Fruit fly (Drosophila melanogaster) whole organism, embryonic: ENCODE measurements around the gene Doc2.

Experiments used
- Asciz ChIP-seq: fragments of 200-800 bp; sonication (Bioruptor generic); optimal IDR thresholded peaks from 2 replicates; lab custom pipeline; 2017; ENCODE audit warnings: missing biosample characterization, mild to moderate bottlenecking, missing genetic modification characterization, missing genetic modification reagents
- Atf6 ChIP-seq: fragments of 200-800 bp; sonication (Bioruptor generic); IDR thresholded peaks from 2 replicates; pipeline ENCODE4 v1.3.6; 2022; ENCODE audit warnings: missing biosample characterization, missing genetic modification characterization
- B-H1 ChIP-seq: fragments of 200-800 bp; sonication (Bioruptor generic); IDR thresholded peaks from 3 replicates; pipeline ENCODE4 v1.3.6; 2022; ENCODE audit warnings: missing biosample characterization, missing genetic modification characterization
- Blimp-1 ChIP-seq: fragments of 200-800 bp; sonication (Bioruptor generic); optimal IDR thresholded peaks from 3 replicates; lab custom pipeline; 2018; ENCODE audit warnings: missing biosample characterization, missing genetic modification characterization, mild to moderate bottlenecking, moderate library complexity, missing genetic modification reagents
- CG11723 ChIP-seq: fragments of 200-800 bp; sonication (Bioruptor generic); optimal IDR thresholded peaks from 2 replicates; lab custom pipeline; 2017; ENCODE audit warnings: missing biosample characterization, mild to moderate bottlenecking, missing genetic modification characterization
- CG12236 ChIP-seq: fragments of 200-800 bp; sonication (Bioruptor generic); optimal IDR thresholded peaks from 2 replicates; lab custom pipeline; 2016; ENCODE audit warnings: missing biosample characterization, missing genetic modification characterization
- CG13624 ChIP-seq: fragments of 200-800 bp; sonication (Bioruptor generic); optimal IDR thresholded peaks from 2 replicates; lab custom pipeline; 2016; ENCODE audit warnings: missing biosample characterization, missing genetic modification characterization
- CG15514 ChIP-seq: fragments of 200-800 bp; sonication (Bioruptor generic); optimal IDR thresholded peaks from 3 replicates; lab custom pipeline; 2017; ENCODE audit warnings: missing biosample characterization, missing genetic modification characterization, mild to moderate bottlenecking, moderate library complexity, missing genetic modification reagents
- CG16813 ChIP-seq: fragments of 200-800 bp; sonication (Bioruptor generic); IDR thresholded peaks from 3 replicates; pipeline ENCODE4 v1.3.6; 2022; ENCODE audit warnings: missing biosample characterization, missing genetic modification characterization; ENCODE audit not compliant: partially characterized antibody
- CG16815 ChIP-seq: fragments of 200-800 bp; sonication (Bioruptor generic); optimal IDR thresholded peaks from 3 replicates; lab custom pipeline; 2017; ENCODE audit warnings: missing biosample characterization, mild to moderate bottlenecking, missing genetic modification characterization
- CG16863 ChIP-seq: fragments of 200-800 bp; sonication (Bioruptor generic); optimal IDR thresholded peaks from 3 replicates; lab custom pipeline; 2016; ENCODE audit warnings: missing biosample characterization, missing genetic modification characterization
- CG17186 ChIP-seq: fragments of 200-800 bp; sonication (Bioruptor generic); optimal IDR thresholded peaks from 3 replicates; lab custom pipeline; 2017; ENCODE audit warnings: missing biosample characterization, missing genetic modification reagents, missing genetic modification characterization
- CG17612 ChIP-seq: fragments of 200-800 bp; sonication (Bioruptor generic); IDR thresholded peaks from 2 replicates; pipeline ENCODE4 v1.3.6; 2022; ENCODE audit warnings: missing biosample characterization, missing genetic modification characterization
- CG3847 ChIP-seq: fragments of 200-800 bp; sonication (Bioruptor generic); IDR thresholded peaks from 2 replicates; pipeline ENCODE4 v1.3.6; 2022; ENCODE audit warnings: missing biosample characterization, missing genetic modification characterization
- CG42726 ChIP-seq: fragments of 200-800 bp; sonication (Bioruptor generic); IDR thresholded peaks from 2 replicates; pipeline ENCODE4 v1.3.6; 2022; ENCODE audit warnings: missing biosample characterization, missing genetic modification characterization; ENCODE audit not compliant: partially characterized antibody
- CG6254 ChIP-seq: fragments of 200-800 bp; sonication (Bioruptor generic); optimal IDR thresholded peaks from 3 replicates; lab custom pipeline; 2017; ENCODE audit warnings: mild to moderate bottlenecking, missing biosample characterization, missing genetic modification reagents, missing genetic modification characterization
- CG6854 ChIP-seq: fragments of 200-800 bp; sonication (Bioruptor generic); optimal IDR thresholded peaks from 3 replicates; lab custom pipeline; 2017; ENCODE audit warnings: missing biosample characterization, mild to moderate bottlenecking, missing genetic modification characterization
- CG7372 ChIP-seq: fragments of 200-800 bp; sonication (Bioruptor generic); IDR thresholded peaks from 2 replicates; pipeline ENCODE4 v1.3.6; 2022; ENCODE audit warnings: missing biosample characterization, missing genetic modification characterization
- CG7839 ChIP-seq: fragments of 200-800 bp; sonication (Bioruptor generic); optimal IDR thresholded peaks from 3 replicates; lab custom pipeline; 2018; ENCODE audit warnings: missing biosample characterization, mild to moderate bottlenecking, missing genetic modification characterization, moderate library complexity
- CG7987 ChIP-seq: fragments of 200-800 bp; sonication (Bioruptor generic); optimal IDR thresholded peaks from 2 replicates; lab custom pipeline; 2018; ENCODE audit warnings: missing biosample characterization, mild to moderate bottlenecking, missing genetic modification characterization, moderate library complexity
- CG8359 ChIP-seq: fragments of 200-800 bp; sonication (Bioruptor generic); optimal IDR thresholded peaks from 2 replicates; lab custom pipeline; 2017; ENCODE audit warnings: missing biosample characterization, mild to moderate bottlenecking, missing genetic modification characterization, borderline replicate concordance
- CG9215 ChIP-seq: fragments of 200-800 bp; sonication (Bioruptor generic); IDR thresholded peaks from 2 replicates; pipeline ENCODE4 v1.3.6; 2022; ENCODE audit warnings: missing biosample characterization, missing genetic modification characterization
- Elba2 ChIP-seq: fragments of 200-800 bp; sonication (Bioruptor generic); optimal IDR thresholded peaks from 3 replicates; lab custom pipeline; 2016; ENCODE audit warnings: missing biosample characterization, missing genetic modification characterization
- Gug ChIP-seq: fragments of 200-800 bp; sonication (Bioruptor generic); IDR thresholded peaks from 4 replicates; pipeline ENCODE4 v1.3.6; 2022; ENCODE audit warnings: missing biosample characterization, missing genetic modification characterization
- Jarid2 ChIP-seq: fragments of 200-800 bp; sonication (Bioruptor generic); optimal IDR thresholded peaks from 3 replicates; lab custom pipeline; 2017; ENCODE audit warnings: mild to moderate bottlenecking, missing biosample characterization, missing genetic modification reagents, missing genetic modification characterization
- NFAT ChIP-seq: fragments of 200-800 bp; sonication (Bioruptor generic); IDR thresholded peaks from 2 replicates; pipeline ENCODE4 v1.3.6; 2022; ENCODE audit warnings: missing biosample characterization, missing genetic modification characterization
- Nf-YB ChIP-seq: fragments of 200-800 bp; sonication (Bioruptor generic); optimal IDR thresholded peaks from 3 replicates; lab custom pipeline; 2019; ENCODE audit warnings: missing biosample characterization, mild to moderate bottlenecking, missing genetic modification characterization, moderate library complexity
- Opbp ChIP-seq: fragments of 200-800 bp; sonication (Bioruptor generic); IDR thresholded peaks from 3 replicates; pipeline ENCODE4 v1.3.6; 2022; ENCODE audit warnings: missing biosample characterization, missing genetic modification characterization; ENCODE audit not compliant: partially characterized antibody
- Six4 ChIP-seq: fragments of 200-800 bp; sonication (Bioruptor generic); optimal IDR thresholded peaks from 2 replicates; lab custom pipeline; 2016; ENCODE audit warnings: missing biosample characterization, missing genetic modification characterization
- Taf1 ChIP-seq: fragments of 200-800 bp; sonication (Bioruptor generic); IDR thresholded peaks from 2 replicates; pipeline ENCODE4 v1.3.6; 2022; ENCODE audit warnings: missing biosample characterization, missing genetic modification characterization
- al ChIP-seq: fragments of 200-800 bp; sonication (Bioruptor generic); IDR thresholded peaks from 2 replicates; pipeline ENCODE4 v1.3.6; 2022; ENCODE audit warnings: missing biosample characterization, missing genetic modification characterization
- cg ChIP-seq: fragments of 200-800 bp; sonication (Bioruptor generic); optimal IDR thresholded peaks from 3 replicates; lab custom pipeline; 2019; ENCODE audit warnings: missing biosample characterization, mild to moderate bottlenecking, missing genetic modification characterization, moderate library complexity
- esg ChIP-seq: fragments of 200-800 bp; sonication (Bioruptor generic); conservative IDR thresholded peaks from 2 replicates; pipeline ENCODE4 v1.3.6; 2022; ENCODE audit warnings: missing biosample characterization, missing genetic modification characterization
- gfzf ChIP-seq: fragments of 200-800 bp; sonication (Bioruptor generic); optimal IDR thresholded peaks from 2 replicates; lab custom pipeline; 2016; ENCODE audit warnings: missing biosample characterization, mild to moderate bottlenecking, missing genetic modification characterization, moderate library complexity
- ind ChIP-seq: fragments of 200-800 bp; sonication (Bioruptor generic); optimal IDR thresholded peaks from 3 replicates; lab custom pipeline; 2016; ENCODE audit warnings: missing biosample characterization, missing genetic modification characterization
- pan ChIP-seq, 4 experiments: fragments of >200 bp in 3 of 4; fragments of 200-800 bp in 1 of 4; sonication (Bioruptor generic) in 1 of 4; optimal IDR thresholded peaks in 3 of 4; IDR thresholded peaks in 1 of 4; 2 replicates each; pipeline versions ENCODE4 v1.3.6 to Lab custom; 2017 to 2022; ENCODE audit warnings: missing biosample characterization in 2 of 4, missing genetic modification characterization in 2 of 4, mixed read lengths in 1 of 4
- prd ChIP-seq, 3 experiments: fragments of >200 bp in 2 of 3; fragments of 200-800 bp in 1 of 3; sonication (Bioruptor generic) in 1 of 3; optimal IDR thresholded peaks in 2 of 3; IDR thresholded peaks in 1 of 3; 2 replicates in 2 of 3; 3 replicates in 1 of 3; pipeline versions ENCODE4 v1.3.6 to Lab custom; 2017 to 2022; ENCODE audit warnings: missing biosample characterization in 1 of 3, missing genetic modification characterization in 1 of 3
- ranshi ChIP-seq: fragments of 200-800 bp; sonication (Bioruptor generic); IDR thresholded peaks from 2 replicates; pipeline ENCODE4 v1.3.6; 2022; ENCODE audit warnings: missing biosample characterization, missing genetic modification characterization
- salm ChIP-seq: fragments of 200-800 bp; sonication (Bioruptor generic); optimal IDR thresholded peaks from 2 replicates; lab custom pipeline; 2018; ENCODE audit warnings: missing biosample characterization, mild to moderate bottlenecking, missing genetic modification characterization
- sens ChIP-seq: fragments of 200-800 bp; sonication (Bioruptor generic); peaks from one replicate; lab custom pipeline; 2016; ENCODE audit warnings: missing biosample characterization, missing genetic modification characterization
- slbo ChIP-seq: fragments of 200-800 bp; sonication (Bioruptor generic); IDR thresholded peaks from 2 replicates; pipeline ENCODE4 v1.3.6; 2022; ENCODE audit warnings: missing biosample characterization, missing genetic modification characterization
- slou ChIP-seq: fragments of 200-800 bp; sonication (Bioruptor generic); optimal IDR thresholded peaks from 3 replicates; lab custom pipeline; 2016; ENCODE audit warnings: missing biosample characterization, missing genetic modification characterization
- sqz ChIP-seq: fragments of 200-800 bp; sonication (Bioruptor generic); optimal IDR thresholded peaks from 3 replicates; lab custom pipeline; 2018; ENCODE audit warnings: missing biosample characterization, mild to moderate bottlenecking, missing genetic modification characterization
- stwl ChIP-seq: fragments of 200-800 bp; sonication (Bioruptor generic); optimal IDR thresholded peaks from 3 replicates; lab custom pipeline; 2018; ENCODE audit warnings: missing biosample characterization, mild to moderate bottlenecking, missing genetic modification characterization, moderate library complexity
- wor ChIP-seq: fragments of 200-800 bp; sonication (Bioruptor generic); IDR thresholded peaks from 2 replicates; pipeline ENCODE4 v1.3.6; 2022; ENCODE audit warnings: missing biosample characterization, missing genetic modification characterization
- zen2 ChIP-seq: fragments of 200-800 bp; sonication (Bioruptor generic); IDR thresholded peaks from 3 replicates; pipeline ENCODE4 v1.3.6; 2022; ENCODE audit warnings: missing biosample characterization, missing genetic modification characterization; ENCODE audit not compliant: partially characterized antibody

Doc2 gene

DNA sequence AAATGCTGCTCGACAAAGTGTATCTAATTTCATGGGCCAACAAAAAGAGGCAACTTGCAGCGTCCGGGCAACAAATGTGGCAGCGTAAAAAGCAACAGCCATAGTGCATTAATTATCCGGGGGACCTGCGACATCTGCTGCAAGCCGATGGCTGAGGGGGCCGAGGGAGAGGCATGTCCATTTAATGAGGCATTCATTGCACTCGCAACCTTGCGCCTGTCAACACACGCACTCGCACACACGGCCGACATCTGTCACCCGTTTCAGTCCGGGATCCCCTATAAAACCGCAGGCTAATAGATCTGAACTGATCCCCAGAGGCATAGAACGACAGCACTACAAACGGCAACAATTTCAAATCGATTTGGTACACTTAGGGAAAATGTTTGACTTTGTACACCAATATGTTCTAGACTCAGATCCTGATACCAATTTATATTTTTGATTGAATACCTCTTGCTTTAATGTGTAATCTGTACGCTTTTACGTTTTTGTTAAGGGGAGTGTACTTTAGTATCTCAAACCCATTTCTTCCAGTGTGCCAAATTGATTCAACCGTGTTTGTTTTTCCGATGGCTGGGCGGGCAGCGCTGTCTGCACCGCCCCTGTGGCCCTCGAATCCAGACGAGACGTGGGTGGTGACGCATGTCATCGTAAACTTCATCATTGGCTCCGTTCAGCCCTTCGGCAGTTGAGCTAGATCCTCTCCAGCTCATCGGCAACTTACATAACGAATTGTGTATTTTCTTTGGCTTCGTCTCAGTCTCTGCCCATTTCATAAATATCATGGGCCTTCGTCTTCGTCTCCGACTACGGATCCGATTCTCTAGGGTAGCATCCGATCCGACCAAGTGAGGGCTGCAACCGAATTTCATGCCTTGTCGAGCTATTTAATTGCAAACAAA is 7.3 kb downstream of the Doc2 start (continued):
- TF ChIP-seq Atf6 (GFP tag; lab: Robert Waterston, UW) (no peak), Jarid2 (GFP tag; lab: Kevin White, UChicago) (peak; percentile 6), Taf1 (no peak), Six4 (GFP tag; lab: Kevin White, UChicago) (peak; percentile 81), CG12236 (GFP tag; lab: Kevin White, UChicago) (peak; percentile 69), Nf-YB (GFP tag; lab: Kevin White, UChicago) (peak; percentile 39), CG42726 (GFP tag; lab: Robert Waterston, UW) (no peak), sqz (GFP tag; lab: Kevin White, UChicago) (peak; percentile 65), Blimp-1 (GFP tag; lab: Kevin White, UChicago) (peak; percentile 76), CG7372 (peak; percentile 54), ind (GFP tag; lab: Kevin White, UChicago) (peak; percentile 63), Opbp (GFP tag; lab: Robert Waterston, UW) (no peak), salm (tag; lab: Kevin White, UChicago) (peak; percentile 6), sens (GFP tag; lab: Kevin White, UChicago) (peak; percentile 98), slou (GFP tag; lab: Kevin White, UChicago) (peak; percentile 40), B-H1 (GFP tag; lab: Robert Waterston, UW) (peak; percentile 46; the same call in 2 of the 3 replicates), Asciz (GFP tag; lab: Kevin White, UChicago) (peak; percentile 60), ranshi (GFP tag; lab: Robert Waterston, UW) (peak; percentile 75; the same call in 1 of the 2 replicates), al (GFP tag; lab: Robert Waterston, UW) (no peak), CG6854 (GFP tag; lab: Kevin White, UChicago) (no peak), NFAT (GFP tag; lab: Robert Waterston, UW) (no peak), esg (GFP tag; lab: Robert Waterston, UW) (peak; percentile 69), wor (GFP tag; lab: Robert Waterston, UW) (peak; percentile 67), CG17612 (GFP tag; lab: Robert Waterston, UW) (no peak), CG16813 (no peak), prd (optimal IDR thresholded peaks at IDR 0.05; lab: Kevin White, UChicago) (no peak), prd (GFP tag; IDR thresholded peaks at IDR 0.05; lab: Robert Waterston, UW) (peak; percentile 90), CG16815 (peak; percentile 87), gfzf (GFP tag; lab: Kevin White, UChicago) (no peak), slbo (GFP tag; lab: Robert Waterston, UW) (0 out of 2 replicates have a peak, but pooled peaks have one; percentile 28), CG13624 (peak; percentile 67), CG8359 (GFP tag; lab: Kevin White, UChicago) (peak; percentile 64), CG9215 (GFP tag; lab: Robert Waterston, UW) (peak; percentile 50), CG11723 (peak; percentile 42), CG6254 (GFP tag; lab: Kevin White, UChicago) (peak; percentile 83), Gug (GFP tag; lab: Robert Waterston, UW) (peak; percentile 57; the same call in 2 of the 4 replicates), pan (optimal IDR thresholded peaks at IDR 0.05; lab: Kevin White, UChicago) (no peak), pan (GFP tag; optimal IDR thresholded peaks at IDR 0.05 in 1 of 2, IDR thresholded peaks at IDR 0.05 in 1 of 2) (peak in 1 of 2 experiments; percentile 70), CG7839 (tag; lab: Kevin White, UChicago) (peak; percentile 71), CG3847 (peak; percentile 27; the same call in 1 of the 2 replicates), CG15514 (GFP tag; lab: Kevin White, UChicago) (no peak), CG7987 (no peak), cg (GFP tag; lab: Kevin White, UChicago) (no peak), zen2 (GFP tag; lab: Robert Waterston, UW) (no peak), Elba2 (GFP tag; lab: Kevin White, UChicago) (peak; percentile 24), CG17186 (GFP tag; lab: Kevin White, UChicago) (peak; percentile 59), stwl (tag; lab: Kevin White, UChicago) (no peak), CG16863 (GFP tag; lab: Kevin White, UChicago) (peak; percentile 76)
